Worm (Caenorhabditis elegans) whole organism, L3 larva: Measurements from ENCODE around the gene laat-1.

Experiments
- R02D3.7 ChIP-seq: fragments of 150-350 bp; optimal IDR thresholded peaks from 2 replicates; lab custom pipeline; 2014; ENCODE audit warnings: missing biosample characterization, missing genetic modification characterization
- ZK546.5 ChIP-seq: sonication (generic microtip); optimal IDR thresholded peaks from 2 replicates; lab custom pipeline; 2017; ENCODE audit warnings: missing biosample characterization, missing genetic modification characterization
- aly-2 ChIP-seq: fragments of 150-350 bp; optimal IDR thresholded peaks from 2 replicates; lab custom pipeline; 2014; ENCODE audit warnings: missing biosample characterization, missing genetic modification characterization
- ama-1 ChIP-seq: fragments of 150-350 bp; optimal IDR thresholded peaks from 2 replicates; lab custom pipeline; 2018
- ceh-16 ChIP-seq: sonication (generic microtip); optimal IDR thresholded peaks from 2 replicates; lab custom pipeline; 2017; ENCODE audit warnings: missing biosample characterization, missing genetic modification characterization
- ceh-82 ChIP-seq: fragments of 150-350 bp; optimal IDR thresholded peaks from 2 replicates; lab custom pipeline; 2014; ENCODE audit warnings: missing biosample characterization, missing genetic modification characterization
- daf-12 ChIP-seq: fragments of 150-350 bp; optimal IDR thresholded peaks from 2 replicates; lab custom pipeline; 2014; ENCODE audit warnings: missing biosample characterization, missing genetic modification reagents, missing genetic modification characterization
- egl-27 ChIP-seq: sonication (generic microtip); optimal IDR thresholded peaks from 4 replicates; lab custom pipeline; 2017; ENCODE audit warnings: missing biosample characterization, missing genetic modification reagents, missing genetic modification characterization
- egl-5 ChIP-seq: fragments of 150-350 bp; optimal IDR thresholded peaks from 2 replicates; lab custom pipeline; 2017; ENCODE audit warnings: missing biosample characterization, missing genetic modification reagents, missing genetic modification characterization, inconsistent platforms
- elt-2 ChIP-seq: sonication (generic microtip); optimal IDR thresholded peaks from 2 replicates; lab custom pipeline; 2016; ENCODE audit warnings: missing genetic modification reagents, mild to moderate bottlenecking, missing genetic modification characterization, missing compliant biosample characterization
- elt-3 ChIP-seq, 3 experiments: fragments of 150-350 bp in 1 of 3; sonication (generic microtip) in 2 of 3; optimal IDR thresholded peaks; 2 replicates in 2 of 3; 4 replicates in 1 of 3; lab custom pipeline; 2014 to 2017; ENCODE audit warnings: missing biosample characterization in 3 of 3, missing genetic modification characterization in 3 of 3
- eor-1 ChIP-seq, 2 experiments: fragments of 150-350 bp; optimal IDR thresholded peaks; 2 replicates each; lab custom pipeline; 2014 to 2018; ENCODE audit warnings: missing biosample characterization in 2 of 2, missing genetic modification characterization in 2 of 2
- fkh-2 ChIP-seq: fragments of 150-350 bp; optimal IDR thresholded peaks from 2 replicates; lab custom pipeline; 2014; ENCODE audit warnings: missing biosample characterization, missing genetic modification reagents, missing genetic modification characterization
- fos-1 ChIP-seq: fragments of 150-350 bp; optimal IDR thresholded peaks from 2 replicates; lab custom pipeline; 2014; ENCODE audit warnings: missing biosample characterization, missing genetic modification characterization
- hmg-11 ChIP-seq: sonication (generic microtip); optimal IDR thresholded peaks from 2 replicates; lab custom pipeline; 2016; ENCODE audit warnings: missing genetic modification characterization, missing compliant biosample characterization
- jun-1 ChIP-seq: fragments of 150-350 bp; optimal IDR thresholded peaks from 2 replicates; lab custom pipeline; 2014; ENCODE audit warnings: missing biosample characterization, missing genetic modification reagents, missing genetic modification characterization
- lin-15B ChIP-seq: fragments of 150-350 bp; optimal IDR thresholded peaks from 2 replicates; lab custom pipeline; 2014; ENCODE audit warnings: missing biosample characterization, missing genetic modification characterization
- lin-39 ChIP-seq: fragments of 150-350 bp; optimal IDR thresholded peaks from 2 replicates; lab custom pipeline; 2018; ENCODE audit warnings: missing biosample characterization, missing genetic modification reagents, missing genetic modification characterization
- mdl-1 ChIP-seq: fragments of 150-350 bp; optimal IDR thresholded peaks from 2 replicates; lab custom pipeline; 2014; ENCODE audit warnings: missing biosample characterization, missing genetic modification characterization
- mml-1 ChIP-seq: fragments of 150-350 bp; sonication (generic microtip); optimal IDR thresholded peaks from 3 replicates; lab custom pipeline; 2014; ENCODE audit warnings: missing biosample characterization, missing genetic modification characterization
- nfya-1 ChIP-seq: sonication (generic microtip); optimal IDR thresholded peaks from 2 replicates; lab custom pipeline; 2017; ENCODE audit warnings: missing genetic modification characterization, mild to moderate bottlenecking, missing compliant biosample characterization, antibody characterized with exemption, moderate library complexity; ENCODE audit not compliant: insufficient read depth
- nhr-237 ChIP-seq: fragments of 150-350 bp; optimal IDR thresholded peaks from 2 replicates; lab custom pipeline; 2014; ENCODE audit warnings: missing biosample characterization, missing genetic modification characterization
- nhr-25 ChIP-seq: sonication (generic microtip); optimal IDR thresholded peaks from 2 replicates; lab custom pipeline; 2017; ENCODE audit warnings: missing biosample characterization, missing genetic modification characterization
- nhr-28 ChIP-seq: fragments of 150-350 bp; optimal IDR thresholded peaks from 2 replicates; lab custom pipeline; 2014; ENCODE audit warnings: missing biosample characterization, missing genetic modification characterization
- nhr-43 ChIP-seq: sonication (generic microtip); optimal IDR thresholded peaks from 2 replicates; lab custom pipeline; 2016; ENCODE audit warnings: mild to moderate bottlenecking, missing genetic modification characterization, missing compliant biosample characterization; ENCODE audit not compliant: poor library complexity, severe bottlenecking
- nhr-77 ChIP-seq: fragments of 150-350 bp; optimal IDR thresholded peaks from 2 replicates; lab custom pipeline; 2014; ENCODE audit warnings: missing biosample characterization, missing genetic modification characterization
- pha-4 ChIP-seq: fragments of 150-350 bp; optimal IDR thresholded peaks from 2 replicates; lab custom pipeline; 2014; ENCODE audit warnings: missing biosample characterization, missing genetic modification reagents, missing genetic modification characterization
- sea-2 ChIP-seq: fragments of 150-350 bp; sonication (generic microtip); optimal IDR thresholded peaks from 4 replicates; lab custom pipeline; 2014; ENCODE audit warnings: missing biosample characterization, missing genetic modification reagents, missing genetic modification characterization
- snpc-4 ChIP-seq: fragments of 150-350 bp; optimal IDR thresholded peaks from 2 replicates; lab custom pipeline; 2014; ENCODE audit warnings: missing biosample characterization, missing genetic modification characterization
- unc-39 ChIP-seq: sonication (generic microtip); optimal IDR thresholded peaks from 4 replicates; lab custom pipeline; 2017; ENCODE audit warnings: missing biosample characterization, missing genetic modification characterization
- unc-62 ChIP-seq: fragments of 150-350 bp; sonication (generic microtip); optimal IDR thresholded peaks from 4 replicates; lab custom pipeline; 2014; ENCODE audit warnings: missing biosample characterization, missing genetic modification reagents, missing genetic modification characterization
- zag-1 ChIP-seq: fragments of 150-350 bp; optimal IDR thresholded peaks from 2 replicates; lab custom pipeline; 2014; ENCODE audit warnings: missing biosample characterization, missing genetic modification characterization
- ztf-4 ChIP-seq: fragments of 150-350 bp; optimal IDR thresholded peaks from 2 replicates; lab custom pipeline; 2014; ENCODE audit warnings: missing biosample characterization, missing genetic modification characterization

Gene laat-1

ce11 chrII:283594-283993 lies 46.0 kb upstream of the laat-1 start, which contains the start of gene B0432.9:
TSS of gene B0432.9 (minus strand) at chrII:283694.
- TF ChIP-seq pha-4 (tag; lab: Kevin White, UChicago) (no peak), mml-1 (tag; lab: Kevin White, UChicago) (no peak), nhr-25 (tag; lab: Kevin White, UChicago) (no peak)
- TF ChIP-seq, all 47 proteins: peak for 0

- TF ChIP-seq jun-1 (tag; lab: Kevin White, UChicago), result no peak
Measured at ce11 chrII:282483-282882, 44.9 kb upstream of the laat-1 start, which contains the start of gene trul-1. TSS of gene trul-1 (minus strand) at chrII:282583.

ce11 chrII:278636-279035 lies 41.0 kb upstream of the laat-1 start, which contains the start of gene B0432.8:
TSS of gene B0432.8 (minus strand) at chrII:278736.
- TF ChIP-seq nhr-237 (tag; lab: Kevin White, UChicago) (no peak), ZK546.5 (no peak), eor-1 (tag; optimal IDR thresholded peaks at IDR 0.05; lab: Kevin White, UChicago) (no peak), unc-62 (GFP tag; lab: Kevin White, UChicago) (no peak), mml-1 (tag; lab: Kevin White, UChicago) (no peak), unc-39 (tag; lab: Kevin White, UChicago) (no peak), lin-39 (no peak), nhr-28 (tag; lab: Kevin White, UChicago) (no peak), R02D3.7 (no peak), snpc-4 (tag; lab: Kevin White, UChicago) (no peak), nhr-43 (tag; lab: Kevin White, UChicago) (no peak), aly-2 (no peak), mdl-1 (tag; lab: Kevin White, UChicago) (no peak), jun-1 (tag; lab: Kevin White, UChicago) (no peak), ama-1 (lab: Kevin White, UChicago) (no peak)

- TF ChIP-seq ceh-82 (no peak), elt-2 (tag; lab: Kevin White, UChicago) (no peak), jun-1 (tag; lab: Kevin White, UChicago) (no peak), egl-5 (tag; lab: Kevin White, UChicago) (no peak), sea-2 (GFP tag; lab: Kevin White, UChicago) (no peak), fkh-2 (tag; lab: Kevin White, UChicago) (no peak), nhr-25 (tag; lab: Kevin White, UChicago) (no peak), elt-3 (tag; optimal IDR thresholded peaks at IDR 0.05; lab: Kevin White, UChicago) (no peak), mml-1 (tag; lab: Kevin White, UChicago) (no peak), ZK546.5 (no peak), lin-15B (tag; lab: Kevin White, UChicago) (no peak), daf-12 (tag; lab: Kevin White, UChicago) (no peak), nhr-77 (tag; lab: Kevin White, UChicago) (no peak), egl-27 (tag; lab: Kevin White, UChicago) (no peak), nhr-237 (tag; lab: Kevin White, UChicago) (no peak), ztf-4 (tag; lab: Kevin White, UChicago) (no peak)
- TF ChIP-seq, all 47 proteins: peak for 0
Measured at ce11 chrII:273872-274271, 36.3 kb upstream of the laat-1 start, which contains the start of gene B0432.7. TSS of gene B0432.7 (minus strand) at chrII:273972.

ce11 chrII:264053-264452 lies 26.4 kb upstream of the laat-1 start, which contains the start of gene B0432.14:
TSS of gene B0432.14 (plus strand) at chrII:264353.
- TF ChIP-seq fos-1 (tag; lab: Kevin White, UChicago), result no peak
- TF ChIP-seq ceh-16 (tag; lab: Kevin White, UChicago), result no peak
- TF ChIP-seq nhr-237 (tag; lab: Kevin White, UChicago), result no peak
- TF ChIP-seq hmg-11 (tag; lab: Kevin White, UChicago), result no peak
- TF ChIP-seq zag-1 (tag; lab: Kevin White, UChicago), result no peak
- TF ChIP-seq ztf-4 (tag; lab: Kevin White, UChicago), result no peak

ce11 chrII:263563-263962 lies 25.9 kb upstream of the laat-1 start, which contains the start of gene scc-2:
TSS of gene scc-2 (minus strand) at chrII:263663.
- TF ChIP-seq nfya-1 (tag; lab: Kevin White, UChicago) (no peak), mdl-1 (tag; lab: Kevin White, UChicago) (no peak), unc-62 (GFP tag; lab: Kevin White, UChicago) (no peak), fos-1 (tag; lab: Kevin White, UChicago) (no peak), nhr-25 (tag; lab: Kevin White, UChicago) (no peak), R02D3.7 (no peak), elt-3 (tag; optimal IDR thresholded peaks at IDR 0.05; lab: Kevin White, UChicago) (no peak)
- TF ChIP-seq, all 47 proteins: peak for 0
